Worm (Caenorhabditis elegans): ENCODE results near the gene clec-224.

DNA sequence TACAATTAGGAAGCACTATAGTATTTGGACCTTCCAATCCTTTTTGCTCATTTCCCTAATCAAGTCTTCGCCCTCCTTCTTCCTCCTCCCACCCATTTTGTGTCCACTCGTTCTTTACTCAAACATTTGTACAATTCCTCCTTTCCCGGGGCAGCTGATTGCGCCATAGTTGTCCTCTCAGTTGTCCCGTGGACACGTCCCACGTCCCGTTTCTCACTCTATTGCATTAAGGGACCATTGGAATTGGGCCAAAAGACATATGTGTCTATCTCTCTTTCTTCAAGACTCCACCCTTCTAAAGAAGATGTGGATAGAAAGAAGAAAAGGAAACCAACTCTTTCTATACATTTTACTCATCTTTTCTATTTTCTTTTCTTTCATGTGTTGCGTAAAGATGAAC is 31.9 kb upstream of the clec-224 start:
- TF ChIP-seq aptf-3 (GFP tag; IDR thresholded peaks at IDR 0.05) (no peak), let-607 (tag; optimal IDR thresholded peaks at IDR 0.05) (no peak), lin-35 (GFP tag; optimal IDR thresholded peaks at IDR 0.05) (no peak), Y56A3A.18 (GFP tag; IDR thresholded peaks at IDR 0.05) (no peak), pha-4 (tag; optimal IDR thresholded peaks at IDR 0.05) (no peak), unc-62 (GFP tag; optimal IDR thresholded peaks at IDR 0.05) (no peak), ekl-4 (GFP tag; IDR thresholded peaks at IDR 0.05) (no peak), ceh-58 (GFP tag; IDR thresholded peaks at IDR 0.05) (no peak), lsl-1 (GFP tag; optimal IDR thresholded peaks at IDR 0.05) (no peak)
